Worm (Caenorhabditis elegans) whole organism, young adult: ENCODE data around the gene zak-1.

ENCODE experiments used
- F57A8.1 ChIP-seq: fragments of 200-800 bp; sonication (Bioruptor generic); optimal IDR thresholded peaks from 2 replicates; lab custom pipeline; 2018; ENCODE audit warnings: mild to moderate bottlenecking, missing genetic modification characterization, moderate library complexity, missing compliant biosample characterization
- Y67H2A.10 ChIP-seq: fragments of 200-800 bp; sonication (Bioruptor generic); conservative IDR thresholded peaks from 2 replicates; pipeline ENCODE4 v1.3.6; 2022; ENCODE audit warnings: missing genetic modification reagents, missing genetic modification characterization, missing compliant biosample characterization
- ama-1 ChIP-seq, 3 experiments: fragments of 150-350 bp in 1 of 3; sonication (generic microtip) in 2 of 3; optimal IDR thresholded peaks; 2 replicates each; lab custom pipeline; 2014 to 2018; ENCODE audit warnings: missing biosample characterization in 2 of 3, missing genetic modification characterization in 2 of 3, missing genetic modification reagents in 2 of 3
- dox-1 ChIP-seq: fragments of 200-800 bp; sonication (Bioruptor generic); IDR thresholded peaks from 2 replicates; pipeline ENCODE4 v1.3.6; 2022; ENCODE audit warnings: missing genetic modification reagents, missing genetic modification characterization, missing compliant biosample characterization
- hlh-12 ChIP-seq: sonication (generic microtip); optimal IDR thresholded peaks from 2 replicates; lab custom pipeline; 2016; ENCODE audit warnings: missing genetic modification characterization, missing compliant biosample characterization
- hsf-1 ChIP-seq: fragments of 200-800 bp; sonication (Bioruptor generic); IDR thresholded peaks from 2 replicates; pipeline ENCODE4 v1.3.6; 2022; ENCODE audit warnings: missing genetic modification reagents, missing genetic modification characterization, missing compliant biosample characterization
- madf-3 ChIP-seq: fragments of 200-800 bp; sonication (Bioruptor generic); IDR thresholded peaks from 2 replicates; pipeline ENCODE4 v1.3.6; 2022; ENCODE audit warnings: missing genetic modification reagents, missing genetic modification characterization, missing compliant biosample characterization
- nfya-2 ChIP-seq: fragments of 200-800 bp; sonication (Bioruptor generic); IDR thresholded peaks from 2 replicates; pipeline ENCODE4 v1.3.6; 2022; ENCODE audit warnings: missing genetic modification reagents, missing genetic modification characterization, missing compliant biosample characterization
- sea-2 ChIP-seq: fragments of 200-800 bp; sonication (Bioruptor generic); IDR thresholded peaks from 2 replicates; pipeline ENCODE4 v1.3.6; 2022; ENCODE audit warnings: missing genetic modification characterization, missing compliant biosample characterization
- snpc-4 ChIP-seq, 5 experiments: fragments of 150-350 bp in 1 of 5; sonication (generic microtip) in 4 of 5; optimal IDR thresholded peaks; 2 replicates each; lab custom pipeline; 2014 to 2018; ENCODE audit warnings: missing genetic modification characterization in 5 of 5, missing biosample characterization in 3 of 5, antibody characterized with exemption in 2 of 5, mild to moderate bottlenecking in 2 of 5, missing compliant biosample characterization in 2 of 5, missing genotype in 2 of 5, moderate library complexity in 2 of 5, missing genetic modification reagents in 1 of 5
- unc-130 ChIP-seq: sonication (generic microtip); optimal IDR thresholded peaks from 2 replicates; lab custom pipeline; 2016; ENCODE audit warnings: missing genetic modification reagents, missing genetic modification characterization, missing compliant biosample characterization
- unc-62 ChIP-seq: fragments of 150-350 bp; optimal IDR thresholded peaks from 2 replicates; lab custom pipeline; 2014; ENCODE audit warnings: missing biosample characterization, missing genetic modification reagents, missing genetic modification characterization
- zfh-2 ChIP-seq: fragments of 200-800 bp; sonication (Bioruptor generic); conservative IDR thresholded peaks from 2 replicates; pipeline ENCODE4 v1.3.6; 2022; ENCODE audit warnings: missing genetic modification reagents, missing genetic modification characterization, missing compliant biosample characterization

DNA sequence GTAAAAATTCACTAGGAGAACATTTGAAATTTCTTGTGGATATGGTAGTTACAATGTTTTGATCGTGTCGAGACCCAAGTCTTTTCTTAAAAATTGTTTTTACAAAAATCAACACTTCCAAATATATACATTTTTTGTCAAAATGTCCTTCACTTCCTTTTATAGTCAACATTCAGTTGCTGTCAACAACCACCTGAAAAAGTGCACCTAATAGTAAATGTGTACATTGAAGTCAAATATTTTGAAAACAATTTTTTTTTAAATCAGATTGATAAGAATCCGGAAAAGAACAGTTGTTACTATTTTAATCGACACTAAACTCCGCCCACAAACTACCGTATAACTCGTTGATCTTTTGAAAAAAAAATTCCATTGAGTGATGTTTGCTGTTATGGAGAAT is 39.1 kb upstream of the zak-1 start:
- TF ChIP-seq zfh-2 (GFP tag; lab: Robert Waterston, UW) (no peak), hlh-12 (no peak), ama-1 (optimal IDR thresholded peaks at IDR 0.05; lab: Kevin White, UChicago) (no peak), ama-1 (GFP tag; optimal IDR thresholded peaks at IDR 0.05; lab: Kevin White, UChicago) (no peak), dox-1 (GFP tag; lab: Robert Waterston, UW) (no peak), nfya-2 (GFP tag; lab: Robert Waterston, UW) (no peak), madf-3 (GFP tag; lab: Robert Waterston, UW) (no peak), unc-130 (GFP tag; lab: Kevin White, UChicago) (no peak), snpc-4 (GFP tag; optimal IDR thresholded peaks at IDR 0.05; lab: Kevin White, UChicago) (no peak), snpc-4 (tag; optimal IDR thresholded peaks at IDR 0.05; lab: Kevin White, UChicago) (no peak), Y67H2A.10 (GFP tag; lab: Robert Waterston, UW) (no peak), hsf-1 (GFP tag; lab: Robert Waterston, UW) (no peak), sea-2 (GFP tag; lab: Robert Waterston, UW) (no peak), F57A8.1 (GFP tag; lab: Kevin White, UChicago) (no peak), unc-62 (GFP tag; lab: Kevin White, UChicago) (no peak)
